Worm (Caenorhabditis elegans) whole organism, L1 larva: Measurements from ENCODE around the gene T27A8.3.

Experiments
- C04F5.9 ChIP-seq: sonication (generic microtip); optimal IDR thresholded peaks from 2 replicates; lab custom pipeline; 2016; ENCODE audit warnings: missing genetic modification characterization, missing compliant biosample characterization
- C16A3.4 ChIP-seq: fragments of 150-350 bp; optimal IDR thresholded peaks from 2 replicates; lab custom pipeline; 2014; ENCODE audit warnings: missing biosample characterization, missing genetic modification characterization
- C34B4.2 ChIP-seq: sonication (generic microtip); optimal IDR thresholded peaks from 2 replicates; lab custom pipeline; 2017; ENCODE audit warnings: mild to moderate bottlenecking, missing genetic modification characterization, missing compliant biosample characterization
- aha-1 ChIP-seq: fragments of 150-350 bp; optimal IDR thresholded peaks from 2 replicates; lab custom pipeline; 2014; ENCODE audit warnings: missing biosample characterization, missing genetic modification characterization
- blmp-1 ChIP-seq: fragments of 150-350 bp; optimal IDR thresholded peaks from 2 replicates; lab custom pipeline; 2014; ENCODE audit warnings: missing biosample characterization, missing genetic modification characterization
- ceh-82 ChIP-seq, 3 experiments: fragments of 150-350 bp in 1 of 3; sonication (generic microtip) in 2 of 3; optimal IDR thresholded peaks; 2 replicates each; lab custom pipeline; 2014 to 2017; ENCODE audit warnings: missing biosample characterization in 3 of 3, missing genetic modification characterization in 3 of 3
- ceh-90 ChIP-seq: sonication (generic microtip); optimal IDR thresholded peaks from 2 replicates; lab custom pipeline; 2016; ENCODE audit warnings: missing genetic modification characterization, missing compliant biosample characterization
- efl-1 ChIP-seq, 4 experiments: fragments of 150-350 bp; optimal IDR thresholded peaks in 3 of 4; peaks in 1 of 4; 1 replicate in 1 of 4; 2 replicates in 3 of 4; lab custom pipeline; 2014; ENCODE audit warnings: missing biosample characterization in 2 of 4, missing genetic modification characterization in 2 of 4, missing genetic modification reagents in 2 of 4
- efl-3 ChIP-seq: fragments of 200-800 bp; sonication (Bioruptor generic); optimal IDR thresholded peaks from 2 replicates; lab custom pipeline; 2018; ENCODE audit warnings: mild to moderate bottlenecking, missing genetic modification characterization, missing compliant biosample characterization
- elt-2 ChIP-seq: sonication (generic microtip); optimal IDR thresholded peaks from 2 replicates; lab custom pipeline; 2016; ENCODE audit warnings: missing genetic modification characterization, mild to moderate bottlenecking, inconsistent platforms, missing compliant biosample characterization, missing genetic modification reagents
- fkh-4 ChIP-seq: sonication (generic microtip); optimal IDR thresholded peaks from 2 replicates; lab custom pipeline; 2016; ENCODE audit warnings: missing compliant biosample characterization, missing genetic modification characterization, borderline replicate concordance
- fkh-8 ChIP-seq: sonication (generic microtip); optimal IDR thresholded peaks from 2 replicates; lab custom pipeline; 2016; ENCODE audit warnings: mild to moderate bottlenecking, missing genetic modification characterization, missing compliant biosample characterization
- hlh-4 ChIP-seq: sonication (generic microtip); optimal IDR thresholded peaks from 2 replicates; lab custom pipeline; 2016; ENCODE audit warnings: mild to moderate bottlenecking, missing genetic modification characterization, missing compliant biosample characterization
- isw-1 ChIP-seq: fragments of 200-800 bp; sonication (Bioruptor generic); IDR thresholded peaks from 2 replicates; pipeline ENCODE4 v1.3.6; 2022; ENCODE audit warnings: missing genetic modification characterization, missing compliant biosample characterization
- jun-1 ChIP-seq: fragments of 150-350 bp; optimal IDR thresholded peaks from 2 replicates; lab custom pipeline; 2014; ENCODE audit warnings: missing biosample characterization, missing genetic modification reagents, missing genetic modification characterization
- lin-14 ChIP-seq: fragments of 200-800 bp; sonication (Bioruptor generic); optimal IDR thresholded peaks from 2 replicates; lab custom pipeline; 2018; ENCODE audit warnings: mild to moderate bottlenecking, missing genetic modification characterization, moderate library complexity, missing compliant biosample characterization
- lin-39 ChIP-seq: fragments of 150-350 bp; optimal IDR thresholded peaks from 2 replicates; lab custom pipeline; 2014; ENCODE audit warnings: missing biosample characterization, missing genetic modification reagents, missing genetic modification characterization
- lir-3 ChIP-seq: sonication (generic microtip); optimal IDR thresholded peaks from 2 replicates; lab custom pipeline; 2016; ENCODE audit warnings: mild to moderate bottlenecking, missing genetic modification characterization, moderate library complexity, missing compliant biosample characterization; ENCODE audit not compliant: poor library complexity
- mab-9 ChIP-seq: fragments of 200-800 bp; sonication (Bioruptor generic); IDR thresholded peaks from 2 replicates; pipeline ENCODE4 v1.3.6; 2022; ENCODE audit warnings: missing genetic modification reagents, missing genetic modification characterization, missing compliant biosample characterization
- mdl-1 ChIP-seq, 2 experiments: fragments of 150-350 bp; optimal IDR thresholded peaks; 2 replicates each; lab custom pipeline; 2014 to 2017; ENCODE audit warnings: missing biosample characterization in 2 of 2, missing genetic modification characterization in 2 of 2, inconsistent platforms in 1 of 2
- nhr-12 ChIP-seq: sonication (generic microtip); optimal IDR thresholded peaks from 2 replicates; lab custom pipeline; 2017; ENCODE audit warnings: missing biosample characterization, missing genetic modification characterization
- nhr-19 ChIP-seq: fragments of 200-800 bp; sonication (Bioruptor generic); conservative IDR thresholded peaks from 2 replicates; pipeline ENCODE4 v1.3.6; 2022; ENCODE audit warnings: missing genetic modification characterization, missing compliant biosample characterization
- nhr-237 ChIP-seq: fragments of 150-350 bp; optimal IDR thresholded peaks from 2 replicates; lab custom pipeline; 2014; ENCODE audit warnings: missing biosample characterization, missing genetic modification characterization
- nhr-28 ChIP-seq: fragments of 150-350 bp; optimal IDR thresholded peaks from 2 replicates; lab custom pipeline; 2014; ENCODE audit warnings: missing biosample characterization, missing genetic modification characterization
- nhr-47 ChIP-seq: sonication (generic microtip); optimal IDR thresholded peaks from 2 replicates; lab custom pipeline; 2016; ENCODE audit warnings: mild to moderate bottlenecking, missing genetic modification characterization, moderate library complexity, missing compliant biosample characterization
- nhr-71 ChIP-seq: sonication (generic microtip); optimal IDR thresholded peaks from 2 replicates; lab custom pipeline; 2016; ENCODE audit warnings: mild to moderate bottlenecking, missing genetic modification characterization, moderate library complexity, missing compliant biosample characterization
- nhr-76 ChIP-seq: sonication (generic microtip); optimal IDR thresholded peaks from 2 replicates; lab custom pipeline; 2017; ENCODE audit warnings: missing biosample characterization, missing genetic modification characterization
- nhr-85 ChIP-seq: sonication (generic microtip); peaks from one replicate; lab custom pipeline; 2016; ENCODE audit warnings: missing genetic modification characterization, inconsistent platforms, missing compliant biosample characterization
- pax-3 ChIP-seq: fragments of 200-800 bp; sonication (Bioruptor generic); optimal IDR thresholded peaks from 2 replicates; lab custom pipeline; 2018; ENCODE audit warnings: mild to moderate bottlenecking, missing genetic modification characterization, moderate library complexity, missing compliant biosample characterization
- rnt-1 ChIP-seq: sonication (generic microtip); optimal IDR thresholded peaks from 2 replicates; lab custom pipeline; 2016; ENCODE audit warnings: mild to moderate bottlenecking, missing genetic modification characterization, moderate library complexity, missing compliant biosample characterization
- skn-1 ChIP-seq: fragments of 150-350 bp; optimal IDR thresholded peaks from 2 replicates; lab custom pipeline; 2014; ENCODE audit warnings: missing biosample characterization, missing genetic modification characterization
- snpc-4 ChIP-seq: fragments of 150-350 bp; optimal IDR thresholded peaks from 2 replicates; lab custom pipeline; 2014; ENCODE audit warnings: missing biosample characterization, missing genetic modification characterization
- snu-23 ChIP-seq: sonication (generic microtip); optimal IDR thresholded peaks from 2 replicates; lab custom pipeline; 2016; ENCODE audit warnings: missing genetic modification characterization, missing compliant biosample characterization
- sup-37 ChIP-seq: fragments of 200-800 bp; sonication (Bioruptor generic); optimal IDR thresholded peaks from 2 replicates; lab custom pipeline; 2018; ENCODE audit warnings: mild to moderate bottlenecking, missing genetic modification characterization, missing compliant biosample characterization
- swsn-7 ChIP-seq: sonication (generic microtip); optimal IDR thresholded peaks from 2 replicates; lab custom pipeline; 2016; ENCODE audit warnings: missing genetic modification characterization, missing compliant biosample characterization
- unc-62 ChIP-seq: fragments of 150-350 bp; optimal IDR thresholded peaks from 2 replicates; lab custom pipeline; 2014; ENCODE audit warnings: missing biosample characterization, missing genetic modification reagents, missing genetic modification characterization
- unc-86 ChIP-seq: sonication (generic microtip); optimal IDR thresholded peaks from 2 replicates; lab custom pipeline; 2016; ENCODE audit warnings: missing genetic modification characterization, missing compliant biosample characterization
- unc-98 ChIP-seq: fragments of 200-800 bp; sonication (Bioruptor generic); IDR thresholded peaks from 2 replicates; pipeline ENCODE4 v1.3.6; 2022; ENCODE audit warnings: missing genetic modification characterization, missing compliant biosample characterization
- vab-15 ChIP-seq: sonication (generic microtip); optimal IDR thresholded peaks from 2 replicates; lab custom pipeline; 2017; ENCODE audit warnings: missing genotype, mild to moderate bottlenecking, missing genetic modification characterization, missing compliant biosample characterization
- zag-1 ChIP-seq: fragments of 150-350 bp; optimal IDR thresholded peaks from 2 replicates; lab custom pipeline; 2014; ENCODE audit warnings: missing biosample characterization, missing genetic modification characterization
- zip-4 ChIP-seq: fragments of 200-800 bp; sonication (Bioruptor generic); optimal IDR thresholded peaks from 2 replicates; lab custom pipeline; 2018; ENCODE audit warnings: mild to moderate bottlenecking, missing genetic modification characterization, moderate library complexity, missing compliant biosample characterization
- ztf-11 ChIP-seq, 2 experiments: sonication (generic microtip); optimal IDR thresholded peaks; 2 replicates each; lab custom pipeline; 2016 to 2017; ENCODE audit warnings: missing genetic modification characterization in 2 of 2, missing biosample characterization in 1 of 2, missing compliant biosample characterization in 1 of 2
- ztf-4 ChIP-seq: fragments of 150-350 bp; optimal IDR thresholded peaks from 2 replicates; lab custom pipeline; 2014; ENCODE audit warnings: missing biosample characterization, missing genetic modification characterization

Gene T27A8.3

ce11 chrX:16024558-16024957 is 37.9 kb upstream of the T27A8.3 start (continued):
- TF ChIP-seq swsn-7 (tag; lab: Kevin White, UChicago) (peak; percentile 58), C16A3.4 (tag; lab: Kevin White, UChicago) (peak; percentile 3), fkh-4 (tag; lab: Kevin White, UChicago) (no peak), efl-3 (no peak), aha-1 (tag; lab: Kevin White, UChicago) (no peak), vab-15 (no peak), pax-3 (tag; lab: Kevin White, UChicago) (no peak), nhr-85 (tag; lab: Kevin White, UChicago) (peak; percentile 24), sup-37 (GFP tag; lab: Kevin White, UChicago) (no peak), unc-62 (GFP tag; lab: Kevin White, UChicago) (no peak), unc-98 (no peak), ztf-4 (no peak), ceh-82 (tag; optimal IDR thresholded peaks at IDR 0.05; lab: Kevin White, UChicago) (peak; percentile 28 to 83 (median 44)), hlh-4 (no peak), fkh-8 (tag; lab: Kevin White, UChicago) (peak; percentile 80), C34B4.2 (tag; lab: Kevin White, UChicago) (no peak), snpc-4 (peak; percentile 64), unc-86 (tag; lab: Kevin White, UChicago) (peak; percentile 20), jun-1 (tag; lab: Kevin White, UChicago) (peak; percentile 67), efl-1 (optimal IDR thresholded peaks at IDR 0.05; lab: Kevin White, UChicago) (peak; percentile 10 to 12), efl-1 (GFP tag; optimal IDR thresholded peaks at IDR 0.05 in 1 of 2; lab: Kevin White, UChicago) (no peak), mab-9 (GFP tag; lab: Robert Waterston, UW) (no peak), nhr-237 (tag; lab: Kevin White, UChicago) (no peak), zag-1 (tag; lab: Kevin White, UChicago) (no peak), lir-3 (tag; lab: Kevin White, UChicago) (no peak), snu-23 (GFP tag; lab: Kevin White, UChicago) (peak; percentile 71), nhr-71 (tag; lab: Kevin White, UChicago) (peak; percentile 76), ztf-11 (tag; optimal IDR thresholded peaks at IDR 0.05; lab: Kevin White, UChicago) (no peak), nhr-28 (tag; lab: Kevin White, UChicago) (no peak), nhr-47 (peak; percentile 71), zip-4 (no peak), elt-2 (tag; lab: Kevin White, UChicago) (peak; percentile 73), ceh-90 (no peak), nhr-19 (GFP tag; lab: Robert Waterston, UW) (peak; percentile 41), skn-1 (tag; lab: Kevin White, UChicago) (peak; percentile 61), lin-39 (tag; lab: Kevin White, UChicago) (no peak), C04F5.9 (no peak), lin-14 (GFP tag; lab: Kevin White, UChicago) (peak; percentile 92), isw-1 (GFP tag; lab: Robert Waterston, UW) (no peak), mdl-1 (tag; optimal IDR thresholded peaks at IDR 0.05; lab: Kevin White, UChicago) (peak in 1 of 2 experiments; percentile 49), nhr-76 (tag; lab: Kevin White, UChicago) (no peak), nhr-12 (no peak)

- TF ChIP-seq ztf-4 (no peak), rnt-1 (tag; lab: Kevin White, UChicago) (no peak), blmp-1 (tag; lab: Kevin White, UChicago) (peak; percentile 57)
Measured at ce11 chrX:16028980-16029379, 33.5 kb upstream of the T27A8.3 start.
